Worm (Caenorhabditis elegans) whole organism, late embryonic: ENCODE measurements around the gene M110.8.
A peak's percentile ranks its signal among the peaks of the same experiment; 100 is the strongest.

Experiments
- C08G9.2 ChIP-seq: sonication (generic microtip); optimal IDR thresholded peaks from 2 replicates; lab custom pipeline; 2016; ENCODE audit warnings: mild to moderate bottlenecking, missing genetic modification characterization, moderate library complexity, missing compliant biosample characterization
- F13H6.1 ChIP-seq: sonication (generic microtip); optimal IDR thresholded peaks from 2 replicates; lab custom pipeline; 2016; ENCODE audit warnings: missing genetic modification characterization, missing compliant biosample characterization
- T23F11.4 ChIP-seq: fragments of 200-800 bp; sonication (Bioruptor generic); optimal IDR thresholded peaks from 2 replicates; lab custom pipeline; 2018; ENCODE audit warnings: mild to moderate bottlenecking, missing genetic modification characterization, missing compliant biosample characterization
- Y22D7AL.16 ChIP-seq: sonication (generic microtip); optimal IDR thresholded peaks from 2 replicates; lab custom pipeline; 2016; ENCODE audit warnings: missing genetic modification characterization, missing compliant biosample characterization
- ahr-1 ChIP-seq: sonication (generic microtip); optimal IDR thresholded peaks from 2 replicates; lab custom pipeline; 2016; ENCODE audit warnings: missing genetic modification characterization, missing compliant biosample characterization
- ceh-19 ChIP-seq: fragments of 200-800 bp; sonication (Bioruptor generic); optimal IDR thresholded peaks from 2 replicates; lab custom pipeline; 2018; ENCODE audit warnings: mild to moderate bottlenecking, missing genetic modification characterization, missing compliant biosample characterization
- ceh-31 ChIP-seq: sonication (generic microtip); optimal IDR thresholded peaks from 2 replicates; lab custom pipeline; 2016; ENCODE audit warnings: missing genetic modification characterization, missing compliant biosample characterization
- ceh-6 ChIP-seq: fragments of 200-800 bp; sonication (Bioruptor generic); optimal IDR thresholded peaks from 2 replicates; lab custom pipeline; 2018; ENCODE audit warnings: mild to moderate bottlenecking, missing genetic modification characterization, missing compliant biosample characterization
- che-1 ChIP-seq: sonication (generic microtip); optimal IDR thresholded peaks from 2 replicates; lab custom pipeline; 2016; ENCODE audit warnings: mild to moderate bottlenecking, missing genetic modification characterization, missing compliant biosample characterization
- elt-2 ChIP-seq: sonication (generic microtip); optimal IDR thresholded peaks from 2 replicates; lab custom pipeline; 2016; ENCODE audit warnings: missing genetic modification reagents, missing genetic modification characterization, missing compliant biosample characterization
- eyg-1 ChIP-seq: sonication (generic microtip); optimal IDR thresholded peaks from 2 replicates; lab custom pipeline; 2016; ENCODE audit warnings: missing genotype, missing genetic modification characterization, missing compliant biosample characterization
- fax-1 ChIP-seq: sonication (generic microtip); optimal IDR thresholded peaks from 2 replicates; lab custom pipeline; 2016; ENCODE audit warnings: missing genotype, missing genetic modification characterization, missing compliant biosample characterization
- gmeb-2 ChIP-seq: sonication (generic microtip); optimal IDR thresholded peaks from 2 replicates; lab custom pipeline; 2016; ENCODE audit warnings: missing genetic modification characterization, inconsistent platforms, missing compliant biosample characterization
- hlh-13 ChIP-seq: fragments of 200-800 bp; sonication (Bioruptor generic); optimal IDR thresholded peaks from 2 replicates; lab custom pipeline; 2018; ENCODE audit warnings: mild to moderate bottlenecking, missing genetic modification characterization, missing compliant biosample characterization
- hlh-15 ChIP-seq: sonication (generic microtip); optimal IDR thresholded peaks from 2 replicates; lab custom pipeline; 2016; ENCODE audit warnings: missing genetic modification characterization, missing compliant biosample characterization
- hlh-6 ChIP-seq: sonication (generic microtip); optimal IDR thresholded peaks from 2 replicates; lab custom pipeline; 2016; ENCODE audit warnings: missing genotype, missing genetic modification characterization, missing compliant biosample characterization
- hlh-8 ChIP-seq: sonication (generic microtip); optimal IDR thresholded peaks from 2 replicates; lab custom pipeline; 2016; ENCODE audit warnings: missing genotype, missing genetic modification characterization, missing compliant biosample characterization
- mec-3 ChIP-seq: sonication (generic microtip); optimal IDR thresholded peaks from 2 replicates; lab custom pipeline; 2016; ENCODE audit warnings: borderline replicate concordance, missing genetic modification characterization, missing compliant biosample characterization
- nfya-1 ChIP-seq: sonication (generic microtip); optimal IDR thresholded peaks from 2 replicates; lab custom pipeline; 2017; ENCODE audit warnings: missing genetic modification characterization, mild to moderate bottlenecking, missing compliant biosample characterization, antibody characterized with exemption, moderate library complexity
- nhr-11 ChIP-seq: fragments of 150-350 bp; optimal IDR thresholded peaks from 2 replicates; lab custom pipeline; 2014; ENCODE audit warnings: missing biosample characterization, missing genetic modification characterization
- npax-4 ChIP-seq: sonication (generic microtip); optimal IDR thresholded peaks from 2 replicates; lab custom pipeline; 2016; ENCODE audit warnings: missing genetic modification characterization, missing compliant biosample characterization
- pag-3 ChIP-seq: sonication (generic microtip); optimal IDR thresholded peaks from 2 replicates; lab custom pipeline; 2016; ENCODE audit warnings: missing compliant biosample characterization, missing genetic modification characterization, borderline replicate concordance
- pat-9 ChIP-seq: fragments of 200-800 bp; sonication (Bioruptor generic); optimal IDR thresholded peaks from 2 replicates; lab custom pipeline; 2018; ENCODE audit warnings: mild to moderate bottlenecking, missing genetic modification characterization, moderate library complexity, missing compliant biosample characterization
- pax-1 ChIP-seq: fragments of 150-350 bp; optimal IDR thresholded peaks from 2 replicates; lab custom pipeline; 2014; ENCODE audit warnings: missing biosample characterization, missing genetic modification characterization
- rnt-1 ChIP-seq: sonication (generic microtip); optimal IDR thresholded peaks from 2 replicates; lab custom pipeline; 2016; ENCODE audit warnings: missing genetic modification characterization, missing compliant biosample characterization
- sdc-2 ChIP-seq: sonication (generic microtip); optimal IDR thresholded peaks from 2 replicates; lab custom pipeline; 2016; ENCODE audit warnings: missing genotype, missing genetic modification characterization, missing compliant biosample characterization
- syd-9 ChIP-seq: sonication (generic microtip); optimal IDR thresholded peaks from 2 replicates; lab custom pipeline; 2016; ENCODE audit warnings: mild to moderate bottlenecking, missing genetic modification characterization, moderate library complexity, missing compliant biosample characterization
- tbx-2 ChIP-seq: sonication (generic microtip); optimal IDR thresholded peaks from 2 replicates; lab custom pipeline; 2016; ENCODE audit warnings: missing genetic modification characterization, missing compliant biosample characterization
- tbx-7 ChIP-seq: sonication (generic microtip); optimal IDR thresholded peaks from 2 replicates; lab custom pipeline; 2016; ENCODE audit warnings: missing genotype, missing genetic modification characterization, missing compliant biosample characterization
- unc-42 ChIP-seq: sonication (generic microtip); optimal IDR thresholded peaks from 2 replicates; lab custom pipeline; 2016; ENCODE audit warnings: missing genotype, missing genetic modification characterization, missing compliant biosample characterization
- unc-55 ChIP-seq: sonication (generic microtip); optimal IDR thresholded peaks from 2 replicates; lab custom pipeline; 2017; ENCODE audit warnings: missing biosample characterization, missing genetic modification reagents, missing genetic modification characterization
- unc-86 ChIP-seq: sonication (generic microtip); optimal IDR thresholded peaks from 2 replicates; lab custom pipeline; 2016; ENCODE audit warnings: missing genetic modification characterization, missing compliant biosample characterization
- zip-5 ChIP-seq: sonication (generic microtip); optimal IDR thresholded peaks from 2 replicates; lab custom pipeline; 2016; ENCODE audit warnings: missing genetic modification characterization, missing compliant biosample characterization
- ztf-16 ChIP-seq: sonication (generic microtip); optimal IDR thresholded peaks from 2 replicates; lab custom pipeline; 2017; ENCODE audit warnings: missing genetic modification characterization, missing compliant biosample characterization

Gene M110.8

DNA sequence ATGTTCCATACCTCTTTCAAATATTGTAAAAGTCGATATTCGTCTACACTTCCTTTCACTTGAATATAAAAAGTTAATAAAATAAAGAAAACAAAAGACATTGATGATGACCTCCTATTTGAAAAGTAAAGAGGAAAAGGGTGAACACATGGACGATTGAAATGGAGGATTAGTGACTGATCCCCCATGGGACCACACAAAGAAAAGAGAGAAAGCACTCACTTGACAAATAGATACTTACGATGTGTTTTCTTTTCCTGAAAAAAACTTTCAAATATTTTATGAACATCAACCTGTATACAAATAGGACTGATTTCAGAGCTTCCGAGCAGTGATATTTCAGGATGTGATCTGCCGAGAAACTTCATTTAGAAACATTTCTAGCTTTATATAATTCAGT lies 32.3 kb downstream of the M110.8 start, which contains the start of gene acr-14:
Gene acr-14, minus strand, starts transcription at position 101 of the 400 bp plus-strand sequence.
- TF ChIP-seq F13H6.1 (no peak), che-1 (tag; lab: Kevin White, UChicago) (no peak), nfya-1 (tag; lab: Kevin White, UChicago) (no peak), rnt-1 (tag; lab: Kevin White, UChicago) (no peak), tbx-7 (tag; lab: Kevin White, UChicago) (no peak), ceh-19 (GFP tag; lab: Kevin White, UChicago) (no peak), ahr-1 (tag; lab: Kevin White, UChicago) (no peak), sdc-2 (tag; lab: Kevin White, UChicago) (no peak), hlh-15 (tag; lab: Kevin White, UChicago) (no peak), unc-86 (tag; lab: Kevin White, UChicago) (no peak), Y22D7AL.16 (tag; lab: Kevin White, UChicago) (no peak), zip-5 (tag; lab: Kevin White, UChicago) (no peak), syd-9 (no peak), elt-2 (no peak), npax-4 (no peak), ceh-6 (GFP tag; lab: Kevin White, UChicago) (no peak), tbx-2 (tag; lab: Kevin White, UChicago) (no peak)

- TF ChIP-seq ceh-31 (no peak), unc-86 (tag; lab: Kevin White, UChicago) (no peak), hlh-13 (GFP tag; lab: Kevin White, UChicago) (no peak), hlh-15 (tag; lab: Kevin White, UChicago) (no peak), F13H6.1 (no peak), pag-3 (tag; lab: Kevin White, UChicago) (no peak)
Measured at ce11 chrII:8174148-8174547, 35.2 kb downstream of the M110.8 start.

DNA sequence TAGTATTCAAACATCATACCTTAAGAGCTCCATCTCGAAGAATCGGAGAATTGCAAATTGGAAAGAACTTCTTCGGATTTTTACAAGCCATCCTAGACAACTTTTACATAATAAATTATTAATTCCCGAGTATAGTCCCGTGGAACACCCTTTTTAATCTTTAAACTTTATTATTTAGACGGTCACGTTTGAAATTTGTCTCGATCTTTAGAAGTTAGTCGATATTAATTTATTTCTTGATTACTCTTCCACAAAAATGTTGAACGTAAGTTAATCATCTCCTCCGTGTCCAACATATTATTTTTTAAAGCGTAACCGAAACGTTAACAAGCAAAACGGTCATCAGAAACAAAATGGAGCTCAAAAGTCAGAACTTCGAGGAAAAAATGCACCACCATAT lies 35.9 kb downstream of the M110.8 start, which contains the start of the genes decr-1.3 and T05C12.1:
Gene decr-1.3, minus strand, starts transcription at position 101 of the 400 bp plus-strand sequence.
Gene T05C12.1, plus strand, starts transcription at position 232 of the 400 bp plus-strand sequence.
- no peak for TF ChIP-seq pat-9
- TF ChIP-seq hlh-8 (tag; lab: Kevin White, UChicago) = no peak
- no peak for TF ChIP-seq F13H6.1
- TF ChIP-seq unc-42 = no peak
- no peak for TF ChIP-seq C08G9.2
- no peak for TF ChIP-seq ztf-16 (tag; lab: Kevin White, UChicago)
- TF ChIP-seq gmeb-2 = no peak
- no peak for TF ChIP-seq eyg-1 (tag; lab: Kevin White, UChicago)

ce11 chrII:8170374-8170773 lies 39.0 kb downstream of the M110.8 start, which contains the start of gene T05C12.11:
TSS of gene T05C12.11 (minus strand) at chrII:8170474.
- TF ChIP-seq fax-1 (tag; lab: Kevin White, UChicago) (no peak), T23F11.4 (GFP tag; lab: Kevin White, UChicago) (no peak)

ce11 chrII:8169283-8169682 lies 40.1 kb downstream of the M110.8 start, which contains the start of gene T05C12.15:
TSS of gene T05C12.15 (plus strand) at chrII:8169583.
- TF ChIP-seq unc-55 = peak; percentile 20
- no peak for TF ChIP-seq hlh-6
- TF ChIP-seq Y22D7AL.16 (tag; lab: Kevin White, UChicago) = no peak

DNA sequence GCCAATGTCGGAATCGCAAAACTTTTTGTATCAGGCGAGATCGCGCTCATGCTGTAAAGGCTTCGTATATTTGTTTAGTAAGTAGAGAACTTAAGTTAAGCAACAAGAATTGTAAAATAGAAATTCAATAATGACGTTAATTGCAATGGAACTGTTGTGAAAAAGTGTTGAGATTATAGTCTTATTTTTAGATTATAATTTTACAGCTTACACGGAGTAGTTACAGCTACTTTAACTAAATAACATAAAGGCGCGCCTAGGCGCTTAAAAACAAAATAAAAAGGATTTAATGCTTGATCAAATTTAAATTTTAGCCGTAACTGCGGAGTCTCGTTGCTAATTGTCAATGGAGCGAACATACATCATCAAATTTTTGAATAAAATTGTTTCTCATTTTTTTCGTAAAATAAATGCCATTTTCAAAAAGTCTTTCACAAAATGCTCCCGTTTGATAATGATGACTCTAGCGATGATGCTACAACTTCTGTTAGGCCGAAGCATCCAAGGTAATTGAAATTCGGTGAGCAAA lies 47.2 kb downstream of the M110.8 start, which contains the start of the genes emb-27 and rrf-3:
Gene emb-27, minus strand, starts transcription at position 51 of the 529 bp plus-strand sequence.
Gene rrf-3, plus strand, starts transcription at position 346 of the 529 bp plus-strand sequence.
- TF ChIP-seq rnt-1 (tag; lab: Kevin White, UChicago) (peak; percentile 15), nfya-1 (tag; lab: Kevin White, UChicago) (no peak), mec-3 (tag; lab: Kevin White, UChicago) (no peak), pax-1 (peak; percentile 3), unc-42 (peak; percentile 98), nhr-11 (tag; lab: Kevin White, UChicago) (no peak), unc-55 (peak; percentile 11)
- TF ChIP-seq, all 69 proteins: peak for 4
